Fruit fly (Drosophila melanogaster) whole organism, embryonic: ENCODE results near the gene egh.

Experiments used
- Abd-B ChIP-seq: fragments of 200-800 bp; sonication (Bioruptor generic); optimal IDR thresholded peaks from 2 replicates; lab custom pipeline; 2018; ENCODE audit warnings: missing biosample characterization, mild to moderate bottlenecking, missing genetic modification characterization, moderate library complexity
- Atf3 ChIP-seq: fragments of 200-800 bp; sonication (Bioruptor generic); optimal IDR thresholded peaks from 3 replicates; lab custom pipeline; 2016; ENCODE audit warnings: missing biosample characterization, missing genetic modification characterization
- Atf6 ChIP-seq: fragments of 200-800 bp; sonication (Bioruptor generic); IDR thresholded peaks from 2 replicates; pipeline ENCODE4 v1.3.6; 2022; ENCODE audit warnings: missing biosample characterization, missing genetic modification characterization
- CG14050 ChIP-seq: fragments of 200-800 bp; sonication (Bioruptor generic); IDR thresholded peaks from 3 replicates; pipeline ENCODE4 v1.3.6; 2022; ENCODE audit warnings: missing biosample characterization, missing genetic modification characterization
- CG14441 ChIP-seq: fragments of 200-800 bp; sonication (Bioruptor generic); IDR thresholded peaks from 2 replicates; pipeline ENCODE4 v1.3.6; 2022; ENCODE audit warnings: missing biosample characterization, missing genetic modification characterization
- CG15073 ChIP-seq: fragments of 200-800 bp; sonication (Bioruptor generic); optimal IDR thresholded peaks from 2 replicates; lab custom pipeline; 2016; ENCODE audit warnings: missing biosample characterization, missing genetic modification characterization
- CG2116 ChIP-seq: fragments of 200-800 bp; sonication (Bioruptor generic); optimal IDR thresholded peaks from 3 replicates; lab custom pipeline; 2018; ENCODE audit warnings: missing biosample characterization, mild to moderate bottlenecking, missing genetic modification characterization
- CG2202 ChIP-seq: fragments of 200-800 bp; sonication (Bioruptor generic); optimal IDR thresholded peaks from 2 replicates; lab custom pipeline; 2018; ENCODE audit warnings: missing biosample characterization, mild to moderate bottlenecking, missing genetic modification characterization
- CG30403 ChIP-seq: fragments of 200-800 bp; sonication (Bioruptor generic); optimal IDR thresholded peaks from 3 replicates; lab custom pipeline; 2016; ENCODE audit warnings: missing biosample characterization, missing genetic modification characterization
- CG3847 ChIP-seq: fragments of 200-800 bp; sonication (Bioruptor generic); IDR thresholded peaks from 2 replicates; pipeline ENCODE4 v1.3.6; 2022; ENCODE audit warnings: missing biosample characterization, missing genetic modification characterization
- CG4282 ChIP-seq: fragments of 200-800 bp; sonication (Bioruptor generic); optimal IDR thresholded peaks from 2 replicates; lab custom pipeline; 2016; ENCODE audit warnings: missing biosample characterization, missing genetic modification characterization
- CG4730 ChIP-seq: fragments of 200-800 bp; sonication (Bioruptor generic); IDR thresholded peaks from 2 replicates; pipeline ENCODE4 v1.3.6; 2022; ENCODE audit warnings: missing biosample characterization, missing genetic modification characterization
- CG6689 ChIP-seq: fragments of 200-800 bp; sonication (Bioruptor generic); IDR thresholded peaks from 2 replicates; pipeline ENCODE4 v1.3.6; 2022; ENCODE audit warnings: missing biosample characterization, missing genetic modification characterization
- CG7745 ChIP-seq: fragments of 200-800 bp; sonication (Bioruptor generic); optimal IDR thresholded peaks from 2 replicates; lab custom pipeline; 2018; ENCODE audit warnings: missing biosample characterization, mild to moderate bottlenecking, missing genetic modification characterization, moderate library complexity
- CG8765 ChIP-seq: fragments of 200-800 bp; sonication (Bioruptor generic); IDR thresholded peaks from 2 replicates; pipeline ENCODE4 v1.3.6; 2022; ENCODE audit warnings: missing biosample characterization, missing genetic modification characterization
- CG9437 ChIP-seq: fragments of 200-800 bp; sonication (Bioruptor generic); optimal IDR thresholded peaks from 2 replicates; lab custom pipeline; 2018; ENCODE audit warnings: missing biosample characterization, mild to moderate bottlenecking, missing genetic modification characterization
- CG9876 ChIP-seq: fragments of 200-800 bp; sonication (Bioruptor generic); optimal IDR thresholded peaks from 2 replicates; lab custom pipeline; 2016; ENCODE audit warnings: missing biosample characterization, missing genetic modification characterization
- CkIIα-i1 ChIP-seq: fragments of 200-800 bp; sonication (Bioruptor generic); IDR thresholded peaks from 2 replicates; pipeline ENCODE4 v1.3.6; 2022; ENCODE audit warnings: missing biosample characterization, missing genetic modification characterization
- CrebB ChIP-seq: fragments of 200-800 bp; sonication (Bioruptor generic); optimal IDR thresholded peaks from 3 replicates; lab custom pipeline; 2018; ENCODE audit warnings: missing biosample characterization, mild to moderate bottlenecking, missing genetic modification characterization
- D19B ChIP-seq: fragments of 200-800 bp; sonication (Bioruptor generic); optimal IDR thresholded peaks from 2 replicates; lab custom pipeline; 2017; ENCODE audit warnings: missing biosample characterization, mild to moderate bottlenecking, missing genetic modification characterization
- Drgx ChIP-seq: fragments of 200-800 bp; sonication (Bioruptor generic); IDR thresholded peaks from 2 replicates; pipeline ENCODE4 v1.3.6; 2022; ENCODE audit warnings: missing biosample characterization, missing genetic modification characterization
- Eip74EF ChIP-seq, 2 experiments: fragments of 200-800 bp in 1 of 2; fragments of >200 bp in 1 of 2; sonication (Bioruptor generic) in 1 of 2; optimal IDR thresholded peaks; 2 replicates each; lab custom pipeline; 2017 to 2019; ENCODE audit warnings: missing biosample characterization in 2 of 2, missing genetic modification characterization in 2 of 2, mild to moderate bottlenecking in 1 of 2, moderate library complexity in 1 of 2
- Gsc ChIP-seq: fragments of 200-800 bp; sonication (Bioruptor generic); IDR thresholded peaks from 2 replicates; pipeline ENCODE4 v1.3.6; 2022; ENCODE audit warnings: missing biosample characterization, missing genetic modification characterization
- HLH3B ChIP-seq: fragments of 200-800 bp; sonication (Bioruptor generic); IDR thresholded peaks from 2 replicates; pipeline ENCODE4 v1.3.6; 2022; ENCODE audit warnings: missing biosample characterization, missing genetic modification characterization
- HmgZ ChIP-seq: fragments of 200-800 bp; sonication (Bioruptor generic); optimal IDR thresholded peaks from 2 replicates; lab custom pipeline; 2018; ENCODE audit warnings: missing biosample characterization, mild to moderate bottlenecking, missing genetic modification characterization
- Max ChIP-seq: fragments of 200-800 bp; sonication (Bioruptor generic); optimal IDR thresholded peaks from 2 replicates; lab custom pipeline; 2016; ENCODE audit warnings: missing biosample characterization, mild to moderate bottlenecking, missing genetic modification characterization
- Med ChIP-seq: fragments of 200-800 bp; sonication (Bioruptor generic); peaks from one replicate; lab custom pipeline; 2016; ENCODE audit warnings: missing biosample characterization, missing genetic modification characterization, mild to moderate bottlenecking, inconsistent platforms, moderate library complexity
- Myb ChIP-seq: fragments of 200-800 bp; sonication (Bioruptor generic); optimal IDR thresholded peaks from 2 replicates; lab custom pipeline; 2016; ENCODE audit warnings: missing biosample characterization, missing genetic modification characterization
- NK7.1 ChIP-seq: fragments of 200-800 bp; sonication (Bioruptor generic); optimal IDR thresholded peaks from 3 replicates; lab custom pipeline; 2016; ENCODE audit warnings: missing biosample characterization, missing genetic modification characterization
- Side ChIP-seq: fragments of 200-800 bp; sonication (Bioruptor generic); optimal IDR thresholded peaks from 2 replicates; lab custom pipeline; 2016; ENCODE audit warnings: missing biosample characterization, missing genetic modification characterization
- YL-1 ChIP-seq: fragments of 200-800 bp; sonication (Bioruptor generic); optimal IDR thresholded peaks from 3 replicates; lab custom pipeline; 2017; ENCODE audit warnings: missing biosample characterization, mild to moderate bottlenecking, missing genetic modification characterization
- ase ChIP-seq: fragments of 200-800 bp; sonication (Bioruptor generic); IDR thresholded peaks from 3 replicates; pipeline ENCODE4 v1.3.6; 2022; ENCODE audit warnings: missing biosample characterization, missing genetic modification characterization
- bcd ChIP-seq: fragments of 200-800 bp; sonication (Bioruptor generic); optimal IDR thresholded peaks from 2 replicates; lab custom pipeline; 2017; ENCODE audit warnings: missing biosample characterization, mild to moderate bottlenecking, missing genetic modification characterization
- cas ChIP-seq: fragments of 200-800 bp; sonication (Bioruptor generic); IDR thresholded peaks from 2 replicates; pipeline ENCODE4 v1.3.6; 2022; ENCODE audit warnings: missing biosample characterization, missing genetic modification characterization
- crol ChIP-seq: fragments of 200-800 bp; sonication (Bioruptor generic); IDR thresholded peaks from 2 replicates; pipeline ENCODE4 v1.3.6; 2022; ENCODE audit warnings: missing biosample characterization, missing genetic modification characterization
- dan ChIP-seq: fragments of 200-800 bp; sonication (Bioruptor generic); IDR thresholded peaks from 2 replicates; pipeline ENCODE4 v1.3.6; 2022; ENCODE audit warnings: missing biosample characterization, missing genetic modification characterization
- danr ChIP-seq: fragments of 200-800 bp; sonication (Bioruptor generic); IDR thresholded peaks from 2 replicates; pipeline ENCODE4 v1.3.6; 2022; ENCODE audit warnings: missing biosample characterization, missing genetic modification characterization
- dysf ChIP-seq: fragments of 200-800 bp; sonication (Bioruptor generic); IDR thresholded peaks from 3 replicates; pipeline ENCODE4 v1.3.6; 2022; ENCODE audit warnings: missing biosample characterization, missing genetic modification characterization
- eve ChIP-seq, 2 experiments: fragments of >200 bp; optimal IDR thresholded peaks; 2 replicates each; lab custom pipeline; 2017; ENCODE audit warnings: missing biosample characterization in 2 of 2, missing genetic modification characterization in 2 of 2
- fd3F ChIP-seq: fragments of 200-800 bp; sonication (Bioruptor generic); optimal IDR thresholded peaks from 2 replicates; lab custom pipeline; 2018; ENCODE audit warnings: missing biosample characterization, mild to moderate bottlenecking, missing genetic modification characterization, moderate library complexity
- fu2 ChIP-seq: fragments of 200-800 bp; sonication (Bioruptor generic); optimal IDR thresholded peaks from 2 replicates; lab custom pipeline; 2016; ENCODE audit warnings: missing biosample characterization, missing genetic modification characterization
- gcm ChIP-seq: fragments of 200-800 bp; sonication (Bioruptor generic); optimal IDR thresholded peaks from 2 replicates; lab custom pipeline; 2019; ENCODE audit warnings: missing biosample characterization, mild to moderate bottlenecking, missing genetic modification characterization, moderate library complexity
- grau ChIP-seq: fragments of 200-800 bp; optimal IDR thresholded peaks from 3 replicates; lab custom pipeline; 2019; ENCODE audit warnings: missing biosample characterization, mild to moderate bottlenecking, missing genetic modification characterization, moderate library complexity
- gsb ChIP-seq: fragments of 200-800 bp; sonication (Bioruptor generic); IDR thresholded peaks from 2 replicates; pipeline ENCODE4 v1.3.6; 2022; ENCODE audit warnings: missing biosample characterization, missing genetic modification characterization
- lilli ChIP-seq: fragments of 200-800 bp; sonication (Bioruptor generic); optimal IDR thresholded peaks from 3 replicates; lab custom pipeline; 2016; ENCODE audit warnings: missing biosample characterization, missing genetic modification characterization
- mam ChIP-seq: fragments of 200-800 bp; sonication (Bioruptor generic); optimal IDR thresholded peaks from 3 replicates; lab custom pipeline; 2016; ENCODE audit warnings: missing biosample characterization, missing genetic modification characterization
- pfk ChIP-seq: fragments of 200-800 bp; sonication (Bioruptor generic); optimal IDR thresholded peaks from 2 replicates; lab custom pipeline; 2018; ENCODE audit warnings: missing biosample characterization, mild to moderate bottlenecking, missing genetic modification characterization, moderate library complexity
- pnt ChIP-seq: fragments of 200-800 bp; sonication (Bioruptor generic); optimal IDR thresholded peaks from 3 replicates; lab custom pipeline; 2016; ENCODE audit warnings: missing biosample characterization, missing genetic modification characterization
- ranshi ChIP-seq: fragments of 200-800 bp; sonication (Bioruptor generic); IDR thresholded peaks from 2 replicates; pipeline ENCODE4 v1.3.6; 2022; ENCODE audit warnings: missing biosample characterization, missing genetic modification characterization
- salm ChIP-seq: fragments of 200-800 bp; sonication (Bioruptor generic); optimal IDR thresholded peaks from 2 replicates; lab custom pipeline; 2018; ENCODE audit warnings: missing biosample characterization, mild to moderate bottlenecking, missing genetic modification characterization
- shn ChIP-seq: fragments of 200-800 bp; sonication (Bioruptor generic); optimal IDR thresholded peaks from 3 replicates; lab custom pipeline; 2016; ENCODE audit warnings: missing biosample characterization, missing genetic modification characterization
- slou ChIP-seq: fragments of 200-800 bp; sonication (Bioruptor generic); optimal IDR thresholded peaks from 3 replicates; lab custom pipeline; 2016; ENCODE audit warnings: missing biosample characterization, missing genetic modification characterization
- trem ChIP-seq: fragments of 200-800 bp; optimal IDR thresholded peaks from 3 replicates; lab custom pipeline; 2019; ENCODE audit warnings: missing biosample characterization, mild to moderate bottlenecking, missing genetic modification characterization, moderate library complexity
- vvl ChIP-seq: fragments of 200-800 bp; sonication (Bioruptor generic); IDR thresholded peaks from 2 replicates; pipeline ENCODE4 v1.3.6; 2022; ENCODE audit warnings: missing biosample characterization, missing genetic modification characterization

egh gene

DNA sequence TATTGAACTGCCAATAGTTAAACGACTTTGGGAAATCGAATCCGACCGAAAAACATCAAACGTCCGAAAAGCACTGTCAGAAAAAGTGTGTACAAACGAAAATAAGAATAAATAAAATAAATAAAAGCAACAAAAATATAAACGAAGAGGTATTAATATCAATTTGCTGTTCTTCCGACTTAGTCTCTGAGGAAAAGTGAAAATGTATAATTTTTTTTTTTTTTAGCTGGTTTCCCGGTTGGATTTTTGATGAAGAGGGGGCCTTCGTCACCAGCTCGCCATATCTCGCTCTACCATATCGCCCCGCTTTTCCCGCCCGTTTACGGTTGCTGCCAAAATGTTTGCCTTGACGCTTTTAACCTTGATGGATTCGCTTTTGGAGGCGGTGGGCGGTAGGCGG lies 50.3 kb downstream of the egh start (continued):
- TF ChIP-seq HLH3B (no peak), salm (tag; lab: Kevin White, UChicago) (no peak), CG6689 (GFP tag; lab: Robert Waterston, UW) (0 out of 2 replicates have a peak, but pooled peaks have one; percentile 19), mam (GFP tag; lab: Kevin White, UChicago) (no peak), Abd-B (GFP tag; lab: Kevin White, UChicago) (no peak), trem (tag; lab: Kevin White, UChicago) (no peak), NK7.1 (GFP tag; lab: Kevin White, UChicago) (no peak), CrebB (tag; lab: Kevin White, UChicago) (no peak), CG14441 (no peak), Eip74EF (GFP tag; optimal IDR thresholded peaks at IDR 0.05; lab: Kevin White, UChicago) (no peak), Max (GFP tag; lab: Kevin White, UChicago) (no peak), lilli (GFP tag; lab: Kevin White, UChicago) (peak; percentile 6), CG2202 (tag; lab: Kevin White, UChicago) (no peak), CG4730 (GFP tag; lab: Robert Waterston, UW) (no peak), shn (GFP tag; lab: Kevin White, UChicago) (no peak), danr (GFP tag; lab: Robert Waterston, UW) (no peak), D19B (no peak), Med (GFP tag; lab: Kevin White, UChicago) (no peak), bcd (no peak), ranshi (GFP tag; lab: Robert Waterston, UW) (no peak), CG4282 (GFP tag; lab: Kevin White, UChicago) (no peak), HmgZ (tag; lab: Kevin White, UChicago) (no peak), Drgx (no peak), fd3F (no peak), slou (no peak), Side (GFP tag; lab: Kevin White, UChicago) (no peak), cas (no peak), gsb (GFP tag; lab: Robert Waterston, UW) (no peak), Gsc (no peak), crol (GFP tag; lab: Robert Waterston, UW) (no peak), eve (GFP tag; optimal IDR thresholded peaks at IDR 0.05; lab: Kevin White, UChicago) (no peak), Myb (GFP tag; lab: Kevin White, UChicago) (no peak), CkIIα-i1 (GFP tag; lab: Robert Waterston, UW) (no peak), CG8765 (no peak), pfk (GFP tag; lab: Kevin White, UChicago) (no peak), CG2116 (GFP tag; lab: Kevin White, UChicago) (no peak), dan (GFP tag; lab: Robert Waterston, UW) (no peak), YL-1 (no peak), Atf3 (GFP tag; lab: Kevin White, UChicago) (no peak), dysf (GFP tag; lab: Robert Waterston, UW) (0 out of 3 replicates have a peak, but pooled peaks have one; percentile 42), CG30403 (GFP tag; lab: Kevin White, UChicago) (peak; percentile 33), CG3847 (no peak), CG15073 (no peak), CG9876 (GFP tag; lab: Kevin White, UChicago) (no peak), gcm (GFP tag; lab: Kevin White, UChicago) (no peak), grau (tag; lab: Kevin White, UChicago) (peak; percentile 1), CG14050 (no peak), vvl (GFP tag; lab: Robert Waterston, UW) (0 out of 2 replicates have a peak, but pooled peaks have one; percentile 16), ase (GFP tag; lab: Robert Waterston, UW) (no peak), CG9437 (no peak), fu2 (no peak), pnt (GFP tag; lab: Kevin White, UChicago) (no peak), Atf6 (GFP tag; lab: Robert Waterston, UW) (peak; percentile 24; the same call in 1 of the 2 replicates), CG7745 (tag; lab: Kevin White, UChicago) (no peak)
